Fruit fly (Drosophila melanogaster) whole organism, larva: ENCODE results near the gene CG32447.

Experiments
- noc ChIP-seq: fragments of 200-800 bp; sonication (Bioruptor generic); optimal IDR thresholded peaks from 3 replicates; lab custom pipeline; 2019; ENCODE audit warnings: missing biosample characterization, mild to moderate bottlenecking, missing genetic modification characterization, moderate library complexity

Gene CG32447

dm6 chr3L:21645878-21646277 is 60.3 kb downstream of the CG32447 start:
- no peak for TF ChIP-seq noc (tag; lab: Kevin White, UChicago)

- no peak for TF ChIP-seq noc (tag; lab: Kevin White, UChicago)
Observed at dm6 chr3L:21644607-21645006, 61.6 kb downstream of the CG32447 start, which contains the start of gene CG43980. TSS of gene CG43980 (plus strand) at chr3L:21644958.

dm6 chr3L:21644176-21644575 is 62.0 kb downstream of the CG32447 start:
- TF ChIP-seq noc (tag; lab: Kevin White, UChicago): no peak

- no peak for TF ChIP-seq noc (tag; lab: Kevin White, UChicago)
Observed at dm6 chr3L:21642908-21643572, 63.1 kb downstream of the CG32447 start.

- TF ChIP-seq noc (tag; lab: Kevin White, UChicago): peak; percentile 16
Observed at dm6 chr3L:21640815-21641214, 65.3 kb downstream of the CG32447 start, which contains the start of gene Atox1. TSS of gene Atox1 (plus strand) at chr3L:21640995.
